Fruit fly (Drosophila melanogaster): Measurements from ENCODE around the gene atilla.

Gene atilla

dm6 chr2L:12172536-12173234, 5.0 kb downstream of the atilla start, which contains the start of the genes CG6583 and crok (continued):
- TF ChIP-seq trh (GFP tag; optimal IDR thresholded peaks at IDR 0.05) (no peak), CG15601 (tag; optimal IDR thresholded peaks at IDR 0.05) (peak; percentile 58), oc (tag; optimal IDR thresholded peaks at IDR 0.05) (no peak), prd (optimal IDR thresholded peaks at IDR 0.05) (no peak), prd (GFP tag; IDR thresholded peaks at IDR 0.05) (no peak), slp2 (GFP tag; optimal IDR thresholded peaks at IDR 0.05) (no peak), sens-2 (GFP tag; IDR thresholded peaks at IDR 0.05) (no peak), CG1647 (GFP tag; optimal IDR thresholded peaks at IDR 0.05) (no peak), Myb (GFP tag; optimal IDR thresholded peaks at IDR 0.05) (peak; percentile 95), CG14860 (GFP tag; IDR thresholded peaks at IDR 0.05; ENCODE audit: partially characterized antibody) (no peak), Sin3A (optimal IDR thresholded peaks at IDR 0.05) (peak; percentile 15), hkb (optimal IDR thresholded peaks at IDR 0.05) (no peak), hkb (GFP tag; IDR thresholded peaks at IDR 0.05) (peak; percentile 18; the same call in 1 of the 2 replicates), MBD-R2 (GFP tag; IDR thresholded peaks at IDR 0.05) (peak; percentile 60), gce (GFP tag; IDR thresholded peaks at IDR 0.05) (no peak), stwl (tag; optimal IDR thresholded peaks at IDR 0.05) (peak; percentile 54), Dp (GFP tag; optimal IDR thresholded peaks at IDR 0.05) (peak; percentile 44), nau (GFP tag; optimal IDR thresholded peaks at IDR 0.05) (no peak), nom (GFP tag; optimal IDR thresholded peaks at IDR 0.05) (no peak), Hmr (GFP tag; optimal IDR thresholded peaks at IDR 0.05) (peak; percentile 37), CG10267 (tag; optimal IDR thresholded peaks at IDR 0.05) (peak; percentile 45), sens (GFP tag) (peak; percentile 50), gcm (GFP tag; optimal IDR thresholded peaks at IDR 0.05) (peak; percentile 58), CG2129 (GFP tag; IDR thresholded peaks at IDR 0.05; ENCODE audit: partially characterized antibody) (no peak), CG10565 (GFP tag; optimal IDR thresholded peaks at IDR 0.05) (no peak), CG3847 (GFP tag; IDR thresholded peaks at IDR 0.05) (peak; percentile 66), fu2 (GFP tag; optimal IDR thresholded peaks at IDR 0.05) (no peak), pita (GFP tag; optimal IDR thresholded peaks at IDR 0.05) (peak; percentile 52), CG31441 (GFP tag; IDR thresholded peaks at IDR 0.05) (no peak), Stat92E (GFP tag; optimal IDR thresholded peaks at IDR 0.05) (no peak), CG17612 (GFP tag; IDR thresholded peaks at IDR 0.05) (no peak), CG9797 (GFP tag; optimal IDR thresholded peaks at IDR 0.05) (peak; percentile 69), CG7745 (tag; optimal IDR thresholded peaks at IDR 0.05) (no peak), nmo (GFP tag; optimal IDR thresholded peaks at IDR 0.05) (peak; percentile 61), CG1602 (GFP tag; optimal IDR thresholded peaks at IDR 0.05) (no peak), CG17361 (GFP tag; IDR thresholded peaks at IDR 0.05) (no peak; the same call in 2 of the 3 replicates), phol (tag; optimal IDR thresholded peaks at IDR 0.05) (peak; percentile 49), CG12744 (GFP tag; optimal IDR thresholded peaks at IDR 0.05) (no peak), inv (GFP tag; IDR thresholded peaks at IDR 0.05; ENCODE audit: partially characterized antibody) (0 out of 2 replicates have a peak, but pooled peaks have one; percentile 29), gfzf (GFP tag; optimal IDR thresholded peaks at IDR 0.05) (peak; percentile 91), MESR4 (GFP tag; optimal IDR thresholded peaks at IDR 0.05) (peak; percentile 81), Asciz (GFP tag; optimal IDR thresholded peaks at IDR 0.05) (no peak), BEAF-32 (GFP tag; optimal IDR thresholded peaks at IDR 0.05) (peak; percentile 42), CG16779 (GFP tag; IDR thresholded peaks at IDR 0.05) (no peak), Dek (tag; optimal IDR thresholded peaks at IDR 0.05) (peak; percentile 30), Elba2 (GFP tag; optimal IDR thresholded peaks at IDR 0.05) (peak; percentile 95), wor (GFP tag; IDR thresholded peaks at IDR 0.05) (no peak), Spps (tag; optimal IDR thresholded peaks at IDR 0.05) (no peak), HHEX (GFP tag; optimal IDR thresholded peaks at IDR 0.05) (no peak), CG15479 (GFP tag; optimal IDR thresholded peaks at IDR 0.05) (no peak)

Data from whole organism, embryonic.